Worm (Caenorhabditis elegans): ENCODE results near the gene srx-47.

srx-47 gene

ce11 chrV:9318046-9318445 lies 31.7 kb upstream of the srx-47 start, which contains the start of gene kvs-3 (continued):
- TF ChIP-seq unc-3 (GFP tag; conservative IDR thresholded peaks at IDR 0.05) = no peak
- TF ChIP-seq unc-3 (tag; optimal IDR thresholded peaks at IDR 0.05) = no peak
- TF ChIP-seq C38D4.7 (GFP tag; optimal IDR thresholded peaks at IDR 0.05) = peak; percentile 49
- TF ChIP-seq ref-2 (tag; optimal IDR thresholded peaks at IDR 0.05) = peak; percentile 38
- TF ChIP-seq pqm-1 (tag; optimal IDR thresholded peaks at IDR 0.05) = peak; percentile 61
- TF ChIP-seq odd-2 (tag; optimal IDR thresholded peaks at IDR 0.05) = no peak
- TF ChIP-seq ceh-19 (GFP tag; optimal IDR thresholded peaks at IDR 0.05) = no peak
- TF ChIP-seq ets-4 (tag; optimal IDR thresholded peaks at IDR 0.05) = no peak
- no peak for TF ChIP-seq pros-1 (tag; optimal IDR thresholded peaks at IDR 0.05)
- TF ChIP-seq madf-2 (tag; optimal IDR thresholded peaks at IDR 0.05) = no peak
- TF ChIP-seq ceh-14 (tag; optimal IDR thresholded peaks at IDR 0.05) = peak; percentile 48
- TF ChIP-seq tbx-2 (tag; optimal IDR thresholded peaks at IDR 0.05) = peak; percentile 0
- TF ChIP-seq ceh-18 (tag; optimal IDR thresholded peaks at IDR 0.05) = peak; percentile 55
- no peak for TF ChIP-seq ceh-2 (tag; optimal IDR thresholded peaks at IDR 0.05)
- TF ChIP-seq ceh-45 (GFP tag; IDR thresholded peaks at IDR 0.05) = peak; percentile 35; the same call in 1 of the 2 replicates
- TF ChIP-seq pat-9 (tag; optimal IDR thresholded peaks at IDR 0.05) = peak; percentile 43
- TF ChIP-seq C08G9.2 (tag; optimal IDR thresholded peaks at IDR 0.05) = peak; percentile 50
- no peak for TF ChIP-seq mec-3 (tag; optimal IDR thresholded peaks at IDR 0.05; ENCODE audit: borderline replicate concordance)

- no peak for TF ChIP-seq K09A11.1 (tag; optimal IDR thresholded peaks at IDR 0.05; ENCODE audit: insufficient read depth)
- TF ChIP-seq pros-1 (tag; optimal IDR thresholded peaks at IDR 0.05) = no peak
- TF ChIP-seq sox-4 (tag; optimal IDR thresholded peaks at IDR 0.05) = no peak
- TF ChIP-seq unc-42 (tag; optimal IDR thresholded peaks at IDR 0.05) = no peak
- TF ChIP-seq ceh-19 (GFP tag; optimal IDR thresholded peaks at IDR 0.05) = no peak
- no peak for TF ChIP-seq Y22D7AL.16 (tag; optimal IDR thresholded peaks at IDR 0.05)
- TF ChIP-seq fkh-6 (tag; optimal IDR thresholded peaks at IDR 0.05) = no peak
- TF ChIP-seq dmd-4 (tag; optimal IDR thresholded peaks at IDR 0.05; ENCODE audit: borderline replicate concordance) = no peak
- no peak for TF ChIP-seq hlh-13 (GFP tag; optimal IDR thresholded peaks at IDR 0.05)
- no peak for TF ChIP-seq mec-3 (tag; optimal IDR thresholded peaks at IDR 0.05; ENCODE audit: borderline replicate concordance)
- no peak for TF ChIP-seq hlh-15 (tag; optimal IDR thresholded peaks at IDR 0.05)
- TF ChIP-seq hlh-6 (tag; optimal IDR thresholded peaks at IDR 0.05) = no peak
- no peak for TF ChIP-seq C38D4.7 (GFP tag; optimal IDR thresholded peaks at IDR 0.05)
Measured at ce11 chrV:9321185-9321584, 28.6 kb upstream of the srx-47 start, which contains the start of gene F44A2.7. Gene F44A2.7 (plus strand): TSS chrV:9321485.

DNA sequence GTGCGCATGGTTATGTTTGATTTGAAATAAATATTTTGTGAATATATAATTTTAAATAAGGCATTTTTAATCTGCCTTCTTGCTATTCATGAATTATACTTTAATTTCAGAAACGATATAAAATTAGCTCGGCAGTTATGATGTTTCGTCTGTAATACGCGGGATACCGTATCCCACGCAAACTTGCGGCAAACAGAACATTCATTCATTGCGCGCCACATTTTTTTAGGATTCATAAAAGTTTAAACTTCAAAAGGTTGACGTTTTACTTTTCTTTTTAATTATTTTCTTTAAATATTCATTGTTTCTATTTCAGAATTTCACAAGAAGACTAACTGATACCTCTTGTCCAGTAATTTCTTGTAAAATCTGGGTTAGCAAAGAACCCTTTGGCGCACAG lies 26.9 kb upstream of the srx-47 start, which contains the start of gene tag-153:
Gene tag-153 (plus strand): TSS at position 200 of the 400 bp plus-strand sequence.
- TF ChIP-seq T23F11.4 (GFP tag; optimal IDR thresholded peaks at IDR 0.05) (no peak), ceh-2 (tag; optimal IDR thresholded peaks at IDR 0.05) (no peak), unc-86 (tag; optimal IDR thresholded peaks at IDR 0.05) (no peak), ref-2 (tag; optimal IDR thresholded peaks at IDR 0.05) (no peak), sox-2 (GFP tag; IDR thresholded peaks at IDR 0.05) (no peak), pqm-1 (tag; optimal IDR thresholded peaks at IDR 0.05) (no peak)

DNA sequence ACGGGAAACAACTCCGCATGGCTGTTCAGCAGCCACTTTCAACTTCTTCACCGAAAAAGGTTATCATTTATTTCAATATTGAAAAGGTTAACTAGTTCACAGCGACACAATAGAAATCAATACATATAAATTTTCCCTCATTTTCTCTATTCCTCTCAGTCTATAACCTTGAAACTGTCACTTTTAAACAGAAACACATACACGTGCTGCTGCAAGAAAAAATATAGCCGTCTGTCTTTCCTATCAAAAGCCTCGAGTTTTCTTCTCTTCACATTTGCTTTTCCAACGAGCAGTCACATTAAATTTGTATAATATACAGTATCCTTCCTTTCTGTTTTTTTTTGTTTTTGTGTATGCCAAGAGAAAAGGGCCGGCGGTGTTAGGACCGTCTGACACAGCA lies 25.6 kb upstream of the srx-47 start:
- no peak for TF ChIP-seq npax-4 (tag; optimal IDR thresholded peaks at IDR 0.05)
- no peak for TF ChIP-seq F13H6.1 (tag; optimal IDR thresholded peaks at IDR 0.05)

ce11 chrV:9326903-9327302 lies 22.9 kb upstream of the srx-47 start:
- TF ChIP-seq pax-1 (tag; optimal IDR thresholded peaks at IDR 0.05) (no peak), pros-1 (tag; optimal IDR thresholded peaks at IDR 0.05) (no peak), ahr-1 (tag; optimal IDR thresholded peaks at IDR 0.05) (no peak), fkh-10 (GFP tag; optimal IDR thresholded peaks at IDR 0.05) (no peak), ttx-3 (tag; optimal IDR thresholded peaks at IDR 0.05) (no peak), sox-2 (GFP tag; IDR thresholded peaks at IDR 0.05) (no peak), hlh-13 (GFP tag; optimal IDR thresholded peaks at IDR 0.05) (no peak), mec-3 (tag; optimal IDR thresholded peaks at IDR 0.05; ENCODE audit: borderline replicate concordance) (no peak), ama-1 (optimal IDR thresholded peaks at IDR 0.05) (no peak), dmd-4 (tag; optimal IDR thresholded peaks at IDR 0.05; ENCODE audit: borderline replicate concordance) (no peak)
